Fruit fly (Drosophila melanogaster): Measurements from ENCODE around the gene sba.

sba gene

dm6 chr3R:23964913-23965718, 42.3 kb upstream of the sba start (continued):
- TF ChIP-seq abd-A (tag; optimal IDR thresholded peaks at IDR 0.05) (peak; percentile 63), luna (GFP tag; optimal IDR thresholded peaks at IDR 0.05) (no peak), chm (GFP tag; IDR thresholded peaks at IDR 0.05) (no peak), CG11085 (GFP tag; IDR thresholded peaks at IDR 0.05) (no peak), CG10209 (GFP tag; optimal IDR thresholded peaks at IDR 0.05) (no peak), CG12942 (GFP tag; optimal IDR thresholded peaks at IDR 0.05) (no peak), CG15073 (GFP tag; optimal IDR thresholded peaks at IDR 0.05) (peak; percentile 70), ara (GFP tag; IDR thresholded peaks at IDR 0.05) (no peak), sr (GFP tag; IDR thresholded peaks at IDR 0.05) (peak; percentile 93), chn (GFP tag; optimal IDR thresholded peaks at IDR 0.05) (no peak), Nf-YA (GFP tag; IDR thresholded peaks at IDR 0.05) (no peak), CG32767 (GFP tag; IDR thresholded peaks at IDR 0.05) (peak; percentile 36; the same call in 1 of the 2 replicates), Max (GFP tag; optimal IDR thresholded peaks at IDR 0.05) (no peak), z (GFP tag; IDR thresholded peaks at IDR 0.05) (no peak), dan (GFP tag; IDR thresholded peaks at IDR 0.05) (no peak), amos (GFP tag; IDR thresholded peaks at IDR 0.05; ENCODE audit: partially characterized antibody) (no peak), wdn (GFP tag; IDR thresholded peaks at IDR 0.05) (no peak), Asciz (GFP tag; optimal IDR thresholded peaks at IDR 0.05) (no peak), repo (GFP tag; optimal IDR thresholded peaks at IDR 0.05) (no peak), btn (GFP tag; optimal IDR thresholded peaks at IDR 0.05) (no peak), CG2116 (GFP tag; optimal IDR thresholded peaks at IDR 0.05) (no peak), CG7987 (GFP tag; optimal IDR thresholded peaks at IDR 0.05) (no peak), nerfin-1 (tag; optimal IDR thresholded peaks at IDR 0.05) (no peak), vvl (GFP tag; IDR thresholded peaks at IDR 0.05) (no peak), CG14667 (GFP tag; IDR thresholded peaks at IDR 0.05) (no peak), CG18764 (GFP tag; optimal IDR thresholded peaks at IDR 0.05) (no peak), lab (GFP tag; optimal IDR thresholded peaks at IDR 0.05) (peak; percentile 2)

dm6 chr3R:23962781-23963222, 40.0 kb upstream of the sba start, which contains the start of gene CG31140:
TSS of gene CG31140 (plus strand) at chr3R:23963180.
- TF ChIP-seq ind (GFP tag; optimal IDR thresholded peaks at IDR 0.05) (no peak), repo (GFP tag; optimal IDR thresholded peaks at IDR 0.05) (peak; percentile 0), pum (GFP tag; optimal IDR thresholded peaks at IDR 0.05) (no peak), nom (GFP tag; optimal IDR thresholded peaks at IDR 0.05) (peak; percentile 61), CG11504 (tag; optimal IDR thresholded peaks at IDR 0.05) (peak; percentile 17), Xbp1 (GFP tag; optimal IDR thresholded peaks at IDR 0.05) (no peak), kah (GFP tag; optimal IDR thresholded peaks at IDR 0.05) (peak; percentile 27), Jarid2 (GFP tag; optimal IDR thresholded peaks at IDR 0.05) (peak; percentile 2), caup (GFP tag; optimal IDR thresholded peaks at IDR 0.05; ENCODE audit: severe bottlenecking) (no peak), onecut (GFP tag; IDR thresholded peaks at IDR 0.05) (peak; percentile 27; the same call in 1 of the 2 replicates), yki (optimal IDR thresholded peaks at IDR 0.05) (peak; percentile 36), pan (optimal IDR thresholded peaks at IDR 0.05) (no peak), pan (GFP tag; optimal IDR thresholded peaks at IDR 0.05 in 1 of 2, IDR thresholded peaks at IDR 0.05 in 1 of 2) (no peak), otp (GFP tag; IDR thresholded peaks at IDR 0.05) (0 out of 3 replicates have a peak, but pooled peaks have one; percentile 21), Xrp1 (GFP tag; IDR thresholded peaks at IDR 0.05) (no peak), CG4328 (GFP tag; optimal IDR thresholded peaks at IDR 0.05) (peak; percentile 25), CG30020 (tag; optimal IDR thresholded peaks at IDR 0.05) (no peak), CG7372 (GFP tag; IDR thresholded peaks at IDR 0.05) (no peak), zfh1 (GFP tag; IDR thresholded peaks at IDR 0.05) (0 out of 3 replicates have a peak, but pooled peaks have one; percentile 37), zen2 (GFP tag; IDR thresholded peaks at IDR 0.05; ENCODE audit: partially characterized antibody) (0 out of 3 replicates have a peak, but pooled peaks have one; percentile 44), Lhr (GFP tag; optimal IDR thresholded peaks at IDR 0.05) (peak; percentile 7), CG7745 (tag; optimal IDR thresholded peaks at IDR 0.05) (no peak), CG12219 (GFP tag; optimal IDR thresholded peaks at IDR 0.05) (no peak), Hr39 (optimal IDR thresholded peaks at IDR 0.05) (no peak), CG8290 (GFP tag; optimal IDR thresholded peaks at IDR 0.05) (peak; percentile 36), CG8290 (tag; optimal IDR thresholded peaks at IDR 0.05) (peak; percentile 50 to 64)

Data from whole organism, embryonic.